Worm (Caenorhabditis elegans) whole organism, young adult: ENCODE measurements around the gene Y54G2A.16.

Experiments used
- B0019.2 ChIP-seq: fragments of 200-800 bp; sonication (Bioruptor generic); conservative IDR thresholded peaks from 2 replicates; pipeline ENCODE4 v1.3.6; 2022; ENCODE audit warnings: missing genetic modification reagents, missing genetic modification characterization, missing compliant biosample characterization
- F55B11.4 ChIP-seq: sonication (generic microtip); optimal IDR thresholded peaks from 2 replicates; lab custom pipeline; 2016; ENCODE audit warnings: missing compliant biosample characterization, missing genetic modification characterization, borderline replicate concordance; ENCODE audit not compliant: insufficient read depth
- F57A8.1 ChIP-seq: fragments of 200-800 bp; sonication (Bioruptor generic); optimal IDR thresholded peaks from 2 replicates; lab custom pipeline; 2018; ENCODE audit warnings: mild to moderate bottlenecking, missing genetic modification characterization, moderate library complexity, missing compliant biosample characterization
- die-1 ChIP-seq: sonication (generic microtip); optimal IDR thresholded peaks from 2 replicates; lab custom pipeline; 2016; ENCODE audit warnings: missing genotype, mild to moderate bottlenecking, missing genetic modification characterization, missing compliant biosample characterization
- dpl-1 ChIP-seq: fragments of 150-350 bp; optimal IDR thresholded peaks from 2 replicates; lab custom pipeline; 2014; ENCODE audit warnings: missing biosample characterization, missing genetic modification reagents, missing genetic modification characterization
- ekl-4 ChIP-seq: fragments of 200-800 bp; sonication (Bioruptor generic); IDR thresholded peaks from 2 replicates; pipeline ENCODE4 v1.3.6; 2022; ENCODE audit warnings: missing genetic modification reagents, missing genetic modification characterization, missing compliant biosample characterization
- mxl-1 ChIP-seq: sonication (generic microtip); optimal IDR thresholded peaks from 2 replicates; lab custom pipeline; 2016; ENCODE audit warnings: missing genetic modification characterization, missing compliant biosample characterization
- nfya-1 ChIP-seq: sonication (generic microtip); optimal IDR thresholded peaks from 2 replicates; lab custom pipeline; 2017; ENCODE audit warnings: antibody characterized with exemption, missing compliant biosample characterization, missing genetic modification characterization, borderline replicate concordance; ENCODE audit not compliant: insufficient read depth
- pha-4 ChIP-seq: fragments of 150-350 bp; sonication (generic microtip); optimal IDR thresholded peaks from 2 replicates; lab custom pipeline; 2014; ENCODE audit warnings: missing biosample characterization, missing genetic modification reagents, missing genetic modification characterization
- sdz-38 ChIP-seq: sonication (generic microtip); optimal IDR thresholded peaks from 2 replicates; lab custom pipeline; 2016; ENCODE audit warnings: missing genotype, missing genetic modification characterization, missing compliant biosample characterization
- snpc-1.1 ChIP-seq: sonication (generic microtip); optimal IDR thresholded peaks from 2 replicates; lab custom pipeline; 2017; ENCODE audit warnings: missing genetic modification characterization, mild to moderate bottlenecking, missing compliant biosample characterization, antibody characterized with exemption, moderate library complexity, missing genotype, missing genetic modification reagents; ENCODE audit not compliant: insufficient read depth
- unc-130 ChIP-seq: sonication (generic microtip); optimal IDR thresholded peaks from 2 replicates; lab custom pipeline; 2016; ENCODE audit warnings: missing genetic modification reagents, missing genetic modification characterization, missing compliant biosample characterization
- ztf-18 ChIP-seq: sonication (generic microtip); optimal IDR thresholded peaks from 2 replicates; lab custom pipeline; 2016; ENCODE audit warnings: missing genotype, mild to moderate bottlenecking, missing genetic modification characterization, missing compliant biosample characterization
- ztf-22 ChIP-seq: fragments of 200-800 bp; sonication (Bioruptor generic); optimal IDR thresholded peaks from 2 replicates; lab custom pipeline; 2018; ENCODE audit warnings: mild to moderate bottlenecking, missing genetic modification characterization, moderate library complexity, missing compliant biosample characterization

- TF ChIP-seq B0019.2 (GFP tag; lab: Robert Waterston, UW) = no peak
- no peak for TF ChIP-seq mxl-1 (tag; lab: Kevin White, UChicago)
- TF ChIP-seq die-1 (tag; lab: Kevin White, UChicago) = no peak
- no peak for TF ChIP-seq sdz-38
- no peak for TF ChIP-seq dpl-1
- no peak for TF ChIP-seq nfya-1
- TF ChIP-seq snpc-1.1 (tag; lab: Kevin White, UChicago) = no peak
- no peak for TF ChIP-seq F57A8.1 (GFP tag; lab: Kevin White, UChicago)
- no peak for TF ChIP-seq ztf-18 (tag; lab: Kevin White, UChicago)
- no peak for TF ChIP-seq F55B11.4 (tag; lab: Kevin White, UChicago)
- no peak for TF ChIP-seq unc-130 (GFP tag; lab: Kevin White, UChicago)
- TF ChIP-seq pha-4 (tag; lab: Kevin White, UChicago) = no peak
- no peak for TF ChIP-seq ztf-22 (GFP tag; lab: Kevin White, UChicago)
- no peak for TF ChIP-seq ekl-4
Observed at ce11 chrIV:2885260-2885659, 20.6 kb upstream of the Y54G2A.16 start.
